Worm (Caenorhabditis elegans): ENCODE results near the gene ras-1.

The ras-1 gene

DNA sequence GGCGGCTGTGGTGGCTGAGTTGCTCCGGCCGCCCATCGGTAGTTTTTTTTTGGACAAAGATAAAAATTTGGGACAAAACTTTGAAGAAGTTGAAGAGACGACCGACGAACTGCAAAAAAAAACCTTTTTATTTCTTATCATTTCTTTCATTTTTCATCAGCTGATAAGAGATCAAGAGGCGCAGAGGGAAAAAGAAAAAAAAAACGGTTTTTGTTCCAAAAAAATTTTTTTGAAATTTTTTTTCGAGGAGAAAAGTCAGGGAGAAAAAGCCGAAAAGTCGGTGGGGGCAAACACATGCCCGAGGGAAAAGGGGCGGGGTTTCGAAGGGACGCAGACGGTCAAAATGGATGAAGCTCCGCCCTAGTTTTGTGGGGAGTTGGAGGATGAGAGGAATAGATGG lies at the start of gene ras-1:
Gene ras-1 (minus strand): TSS at position 129 of the 400 bp plus-strand sequence.
- TF ChIP-seq nhr-25 (tag; optimal IDR thresholded peaks at IDR 0.05; ENCODE audit: borderline replicate concordance, insufficient read depth) (no peak), lin-38 (GFP tag; IDR thresholded peaks at IDR 0.05) (no peak), egl-27 (tag; optimal IDR thresholded peaks at IDR 0.05) (no peak), zip-11 (GFP tag; IDR thresholded peaks at IDR 0.05) (no peak), spr-3 (GFP tag; optimal IDR thresholded peaks at IDR 0.05) (no peak), dmd-6 (GFP tag; IDR thresholded peaks at IDR 0.05) (peak; percentile 65; the same call in 1 of the 2 replicates), nhr-6 (tag; optimal IDR thresholded peaks at IDR 0.05) (no peak), dmd-9 (GFP tag; IDR thresholded peaks at IDR 0.05) (no peak), zfp-3 (GFP tag; conservative IDR thresholded peaks at IDR 0.05) (no peak), Y105C5A.15 (GFP tag; IDR thresholded peaks at IDR 0.05) (no peak), R02D3.7 (tag; optimal IDR thresholded peaks at IDR 0.05) (no peak), ceh-20 (GFP tag; IDR thresholded peaks at IDR 0.05) (no peak), pha-4 (GFP tag; IDR thresholded peaks at IDR 0.05) (0 out of 2 replicates have a peak, but pooled peaks have one; percentile 21), pha-4 (tag; optimal IDR thresholded peaks at IDR 0.05) (no peak), pqm-1 (tag; optimal IDR thresholded peaks at IDR 0.05) (no peak), nhr-76 (tag; optimal IDR thresholded peaks at IDR 0.05) (no peak), tra-1 (GFP tag; IDR thresholded peaks at IDR 0.05) (peak; percentile 62; the same call in 1 of the 2 replicates), Y5F2A.4 (GFP tag; optimal IDR thresholded peaks at IDR 0.05) (no peak), nhr-102 (tag; optimal IDR thresholded peaks at IDR 0.05) (no peak), dve-1 (tag; optimal IDR thresholded peaks at IDR 0.05; ENCODE audit: insufficient read depth) (peak; percentile 58), daf-16 (GFP tag; optimal IDR thresholded peaks at IDR 0.05) (no peak), daf-16 (tag; optimal IDR thresholded peaks at IDR 0.05) (no peak), mxl-3 (GFP tag; optimal IDR thresholded peaks at IDR 0.05) (no peak), Y48G9A.11 (GFP tag; IDR thresholded peaks at IDR 0.05) (no peak), zfp-2 (tag; optimal IDR thresholded peaks at IDR 0.05) (no peak), F44E2.7 (GFP tag; IDR thresholded peaks at IDR 0.05) (no peak), ceh-82 (tag; optimal IDR thresholded peaks at IDR 0.05) (no peak), ces-1 (GFP tag; optimal IDR thresholded peaks at IDR 0.05) (no peak), mes-2 (tag; optimal IDR thresholded peaks at IDR 0.05; ENCODE audit: poor library complexity, severe bottlenecking) (no peak), jun-1 (tag; optimal IDR thresholded peaks at IDR 0.05) (no peak), lin-15B (tag; optimal IDR thresholded peaks at IDR 0.05) (no peak), nhr-28 (tag; optimal IDR thresholded peaks at IDR 0.05) (peak; percentile 34), T26A8.4 (GFP tag; IDR thresholded peaks at IDR 0.05) (no peak), hlh-11 (tag; optimal IDR thresholded peaks at IDR 0.05) (peak; percentile 56), nhr-41 (GFP tag; IDR thresholded peaks at IDR 0.05) (no peak), nhr-42 (GFP tag; IDR thresholded peaks at IDR 0.05) (no peak), fkh-10 (GFP tag; optimal IDR thresholded peaks at IDR 0.05) (no peak), mep-1 (tag; optimal IDR thresholded peaks at IDR 0.05) (peak; percentile 9), ctbp-1 (GFP tag; IDR thresholded peaks at IDR 0.05) (no peak)

DNA sequence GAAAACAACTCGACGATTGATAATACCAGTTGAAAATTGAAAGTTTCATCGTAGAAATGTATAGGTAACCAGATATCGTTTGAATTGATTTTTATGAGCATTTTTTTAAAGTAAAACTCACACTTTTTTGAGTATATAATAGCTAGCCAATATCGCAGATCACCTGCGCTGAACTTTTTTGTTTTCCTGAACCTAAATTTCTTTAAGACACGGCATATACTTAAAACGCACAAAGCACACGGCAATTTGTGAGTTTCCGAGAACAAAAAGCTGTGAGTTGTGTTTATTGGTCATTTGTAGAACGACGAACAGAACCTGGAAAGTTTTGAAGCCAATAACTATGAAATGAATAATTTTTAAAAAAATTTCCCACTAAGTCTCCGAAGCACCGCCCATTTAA lies 49.7 kb upstream of the ras-1 start, which contains the start of gene sre-29:
Gene sre-29 (minus strand): TSS at position 101 of the 400 bp plus-strand sequence.
- TF ChIP-seq R02D3.7 (tag; optimal IDR thresholded peaks at IDR 0.05): no peak
- TF ChIP-seq daf-12 (tag; optimal IDR thresholded peaks at IDR 0.05): no peak
- no peak for TF ChIP-seq dmd-6 (GFP tag; IDR thresholded peaks at IDR 0.05)
- TF ChIP-seq ceh-28 (tag; optimal IDR thresholded peaks at IDR 0.05): no peak
- TF ChIP-seq cey-2 (tag; optimal IDR thresholded peaks at IDR 0.05; ENCODE audit: borderline replicate concordance, insufficient read depth): no peak
- TF ChIP-seq F44E2.7 (GFP tag; IDR thresholded peaks at IDR 0.05): no peak

All from whole organism, L4 larva.